Worm (Caenorhabditis elegans) whole organism, L3 larva: ENCODE data around the gene tsn-1.
A peak's percentile ranks its signal among the peaks of the same experiment; 100 is the strongest.

Experiments
- R02D3.7 ChIP-seq: fragments of 150-350 bp; optimal IDR thresholded peaks from 2 replicates; lab custom pipeline; 2014; ENCODE audit warnings: missing biosample characterization, missing genetic modification characterization
- ZK546.5 ChIP-seq: sonication (generic microtip); optimal IDR thresholded peaks from 2 replicates; lab custom pipeline; 2017; ENCODE audit warnings: missing biosample characterization, missing genetic modification characterization
- aly-2 ChIP-seq: fragments of 150-350 bp; optimal IDR thresholded peaks from 2 replicates; lab custom pipeline; 2014; ENCODE audit warnings: missing biosample characterization, missing genetic modification characterization
- ama-1 ChIP-seq: fragments of 150-350 bp; optimal IDR thresholded peaks from 2 replicates; lab custom pipeline; 2018
- ceh-28 ChIP-seq: fragments of 150-350 bp; optimal IDR thresholded peaks from 2 replicates; lab custom pipeline; 2014; ENCODE audit warnings: missing biosample characterization, missing genetic modification reagents, missing genetic modification characterization
- ceh-82 ChIP-seq: fragments of 150-350 bp; optimal IDR thresholded peaks from 2 replicates; lab custom pipeline; 2014; ENCODE audit warnings: missing biosample characterization, missing genetic modification characterization
- ceh-9 ChIP-seq: sonication (generic microtip); optimal IDR thresholded peaks from 2 replicates; lab custom pipeline; 2018; ENCODE audit warnings: missing biosample characterization, missing genetic modification characterization
- daf-12 ChIP-seq: fragments of 150-350 bp; optimal IDR thresholded peaks from 2 replicates; lab custom pipeline; 2014; ENCODE audit warnings: missing biosample characterization, missing genetic modification reagents, missing genetic modification characterization
- egl-27 ChIP-seq: sonication (generic microtip); optimal IDR thresholded peaks from 4 replicates; lab custom pipeline; 2017; ENCODE audit warnings: missing biosample characterization, missing genetic modification reagents, missing genetic modification characterization
- elt-3 ChIP-seq, 3 experiments: fragments of 150-350 bp in 1 of 3; sonication (generic microtip) in 2 of 3; optimal IDR thresholded peaks; 2 replicates in 2 of 3; 4 replicates in 1 of 3; lab custom pipeline; 2014 to 2017; ENCODE audit warnings: missing biosample characterization in 3 of 3, missing genetic modification characterization in 3 of 3
- fkh-10 ChIP-seq: sonication (generic microtip); optimal IDR thresholded peaks from 2 replicates; lab custom pipeline; 2017; ENCODE audit warnings: missing biosample characterization, missing genetic modification reagents, missing genetic modification characterization
- fkh-2 ChIP-seq: fragments of 150-350 bp; optimal IDR thresholded peaks from 2 replicates; lab custom pipeline; 2014; ENCODE audit warnings: missing biosample characterization, missing genetic modification reagents, missing genetic modification characterization
- fos-1 ChIP-seq: fragments of 150-350 bp; optimal IDR thresholded peaks from 2 replicates; lab custom pipeline; 2014; ENCODE audit warnings: missing biosample characterization, missing genetic modification characterization
- hmg-11 ChIP-seq: sonication (generic microtip); optimal IDR thresholded peaks from 2 replicates; lab custom pipeline; 2016; ENCODE audit warnings: missing genetic modification characterization, missing compliant biosample characterization
- jun-1 ChIP-seq: fragments of 150-350 bp; optimal IDR thresholded peaks from 2 replicates; lab custom pipeline; 2014; ENCODE audit warnings: missing biosample characterization, missing genetic modification reagents, missing genetic modification characterization
- lin-15B ChIP-seq: fragments of 150-350 bp; optimal IDR thresholded peaks from 2 replicates; lab custom pipeline; 2014; ENCODE audit warnings: missing biosample characterization, missing genetic modification characterization
- lin-39 ChIP-seq: fragments of 150-350 bp; optimal IDR thresholded peaks from 2 replicates; lab custom pipeline; 2018; ENCODE audit warnings: missing biosample characterization, missing genetic modification reagents, missing genetic modification characterization
- lsy-12 ChIP-seq: sonication (generic microtip); optimal IDR thresholded peaks from 2 replicates; lab custom pipeline; 2016; ENCODE audit warnings: mild to moderate bottlenecking, missing genetic modification characterization, missing compliant biosample characterization
- mdl-1 ChIP-seq: fragments of 150-350 bp; optimal IDR thresholded peaks from 2 replicates; lab custom pipeline; 2014; ENCODE audit warnings: missing biosample characterization, missing genetic modification characterization
- mml-1 ChIP-seq: fragments of 150-350 bp; sonication (generic microtip); optimal IDR thresholded peaks from 3 replicates; lab custom pipeline; 2014; ENCODE audit warnings: missing biosample characterization, missing genetic modification characterization
- nfya-1 ChIP-seq: sonication (generic microtip); optimal IDR thresholded peaks from 2 replicates; lab custom pipeline; 2017; ENCODE audit warnings: missing genetic modification characterization, mild to moderate bottlenecking, missing compliant biosample characterization, antibody characterized with exemption, moderate library complexity; ENCODE audit not compliant: insufficient read depth
- nhr-23 ChIP-seq: fragments of 150-350 bp; optimal IDR thresholded peaks from 2 replicates; lab custom pipeline; 2014; ENCODE audit warnings: missing biosample characterization, missing genetic modification reagents, missing genetic modification characterization
- nhr-25 ChIP-seq: sonication (generic microtip); optimal IDR thresholded peaks from 2 replicates; lab custom pipeline; 2017; ENCODE audit warnings: missing biosample characterization, missing genetic modification characterization
- nhr-28 ChIP-seq: fragments of 150-350 bp; optimal IDR thresholded peaks from 2 replicates; lab custom pipeline; 2014; ENCODE audit warnings: missing biosample characterization, missing genetic modification characterization
- nhr-43 ChIP-seq: sonication (generic microtip); optimal IDR thresholded peaks from 2 replicates; lab custom pipeline; 2016; ENCODE audit warnings: mild to moderate bottlenecking, missing genetic modification characterization, missing compliant biosample characterization; ENCODE audit not compliant: poor library complexity, severe bottlenecking
- nhr-67 ChIP-seq: fragments of 150-350 bp; optimal IDR thresholded peaks from 2 replicates; lab custom pipeline; 2014; ENCODE audit warnings: missing biosample characterization, missing genetic modification characterization
- nhr-76 ChIP-seq: fragments of 150-350 bp; sonication (generic microtip); optimal IDR thresholded peaks from 5 replicates; lab custom pipeline; 2014; ENCODE audit warnings: missing biosample characterization, missing genetic modification characterization
- nhr-77 ChIP-seq: fragments of 150-350 bp; optimal IDR thresholded peaks from 2 replicates; lab custom pipeline; 2014; ENCODE audit warnings: missing biosample characterization, missing genetic modification characterization
- pha-4 ChIP-seq: fragments of 150-350 bp; optimal IDR thresholded peaks from 2 replicates; lab custom pipeline; 2014; ENCODE audit warnings: missing biosample characterization, missing genetic modification reagents, missing genetic modification characterization
- pqm-1 ChIP-seq: fragments of 150-350 bp; optimal IDR thresholded peaks from 2 replicates; lab custom pipeline; 2017; ENCODE audit warnings: missing biosample characterization, missing genetic modification characterization, inconsistent platforms
- sea-2 ChIP-seq: fragments of 150-350 bp; sonication (generic microtip); optimal IDR thresholded peaks from 4 replicates; lab custom pipeline; 2014; ENCODE audit warnings: missing biosample characterization, missing genetic modification reagents, missing genetic modification characterization
- skn-1 ChIP-seq: fragments of 150-350 bp; optimal IDR thresholded peaks from 2 replicates; lab custom pipeline; 2014; ENCODE audit warnings: missing biosample characterization, missing genetic modification characterization
- snpc-4 ChIP-seq: fragments of 150-350 bp; optimal IDR thresholded peaks from 2 replicates; lab custom pipeline; 2014; ENCODE audit warnings: missing biosample characterization, missing genetic modification characterization
- tbx-2 ChIP-seq: sonication (generic microtip); optimal IDR thresholded peaks from 2 replicates; lab custom pipeline; 2016; ENCODE audit warnings: mild to moderate bottlenecking, missing genetic modification characterization, missing compliant biosample characterization
- unc-39 ChIP-seq: sonication (generic microtip); optimal IDR thresholded peaks from 4 replicates; lab custom pipeline; 2017; ENCODE audit warnings: missing biosample characterization, missing genetic modification characterization
- unc-62 ChIP-seq: fragments of 150-350 bp; sonication (generic microtip); optimal IDR thresholded peaks from 4 replicates; lab custom pipeline; 2014; ENCODE audit warnings: missing biosample characterization, missing genetic modification reagents, missing genetic modification characterization
- zag-1 ChIP-seq: fragments of 150-350 bp; optimal IDR thresholded peaks from 2 replicates; lab custom pipeline; 2014; ENCODE audit warnings: missing biosample characterization, missing genetic modification characterization
- ztf-4 ChIP-seq: fragments of 150-350 bp; optimal IDR thresholded peaks from 2 replicates; lab custom pipeline; 2014; ENCODE audit warnings: missing biosample characterization, missing genetic modification characterization

tsn-1 gene

ce11 chrII:4747697-4748096 is 41.1 kb downstream of the tsn-1 start:
- no peak for TF ChIP-seq nhr-28
- TF ChIP-seq nhr-23 (tag; lab: Kevin White, UChicago), result no peak
- TF ChIP-seq nfya-1 (tag; lab: Kevin White, UChicago), result no peak
- TF ChIP-seq hmg-11 (tag; lab: Kevin White, UChicago), result no peak
- TF ChIP-seq egl-27 (tag; lab: Kevin White, UChicago), result no peak
- no peak for TF ChIP-seq nhr-76 (tag; lab: Kevin White, UChicago)
- TF ChIP-seq ceh-28, result no peak
- no peak for TF ChIP-seq zag-1 (tag; lab: Kevin White, UChicago)
- no peak for TF ChIP-seq lsy-12 (tag; lab: Kevin White, UChicago)
- no peak for TF ChIP-seq pha-4 (tag; lab: Kevin White, UChicago)
- TF ChIP-seq sea-2 (GFP tag; lab: Kevin White, UChicago), result no peak
- TF ChIP-seq jun-1 (tag; lab: Kevin White, UChicago), result no peak
- peak; percentile 66 for TF ChIP-seq nhr-25
- TF ChIP-seq ama-1 (lab: Kevin White, UChicago), result peak; percentile 23
- no peak for TF ChIP-seq snpc-4 (tag; lab: Kevin White, UChicago)
- TF ChIP-seq fos-1, result no peak
- TF ChIP-seq pqm-1, result no peak
- no peak for TF ChIP-seq nhr-77 (tag; lab: Kevin White, UChicago)
- TF ChIP-seq aly-2, result no peak
- TF ChIP-seq nhr-67 (tag; lab: Kevin White, UChicago), result no peak
- no peak for TF ChIP-seq ceh-82 (tag; lab: Kevin White, UChicago)
- TF ChIP-seq fkh-2 (tag; lab: Kevin White, UChicago), result no peak
- no peak for TF ChIP-seq ceh-9 (tag; lab: Kevin White, UChicago)
- no peak for TF ChIP-seq skn-1 (tag; lab: Kevin White, UChicago)
- peak; percentile 12 for TF ChIP-seq nhr-43 (tag; lab: Kevin White, UChicago)
- TF ChIP-seq mdl-1 (tag; lab: Kevin White, UChicago), result no peak

- no peak for TF ChIP-seq sea-2 (GFP tag; lab: Kevin White, UChicago)
- no peak for TF ChIP-seq snpc-4 (tag; lab: Kevin White, UChicago)
- no peak for TF ChIP-seq fos-1
- TF ChIP-seq fkh-2 (tag; lab: Kevin White, UChicago), result no peak
- peak; percentile 6 for TF ChIP-seq ztf-4 (tag; lab: Kevin White, UChicago)
- peak; percentile 68 for TF ChIP-seq nhr-25
- no peak for TF ChIP-seq tbx-2 (tag; lab: Kevin White, UChicago)
- peak; percentile 57 for TF ChIP-seq nhr-43 (tag; lab: Kevin White, UChicago)
- no peak for TF ChIP-seq R02D3.7 (tag; lab: Kevin White, UChicago)
- TF ChIP-seq unc-62, result no peak
- TF ChIP-seq pha-4 (tag; lab: Kevin White, UChicago), result no peak
- no peak for TF ChIP-seq ZK546.5 (tag; lab: Kevin White, UChicago)
- TF ChIP-seq nfya-1 (tag; lab: Kevin White, UChicago), result no peak
- TF ChIP-seq mml-1 (tag; lab: Kevin White, UChicago), result no peak
- no peak for TF ChIP-seq egl-27 (tag; lab: Kevin White, UChicago)
- no peak for TF ChIP-seq nhr-77 (tag; lab: Kevin White, UChicago)
- TF ChIP-seq unc-39 (tag; lab: Kevin White, UChicago), result no peak
- no peak for TF ChIP-seq nhr-23 (tag; lab: Kevin White, UChicago)
- no peak for TF ChIP-seq daf-12
- TF ChIP-seq fkh-10 (GFP tag; lab: Kevin White, UChicago), result no peak
- TF ChIP-seq lin-15B (tag; lab: Kevin White, UChicago), result no peak
- TF ChIP-seq lsy-12 (tag; lab: Kevin White, UChicago), result peak; percentile 54
- TF ChIP-seq aly-2, result no peak
- TF ChIP-seq zag-1 (tag; lab: Kevin White, UChicago), result no peak
- TF ChIP-seq lin-39, result no peak
- no peak for TF ChIP-seq ceh-82 (tag; lab: Kevin White, UChicago)
- no peak for TF ChIP-seq ceh-28
- no peak for TF ChIP-seq pqm-1
Measured at ce11 chrII:4748374-4748773, 41.8 kb downstream of the tsn-1 start.

DNA sequence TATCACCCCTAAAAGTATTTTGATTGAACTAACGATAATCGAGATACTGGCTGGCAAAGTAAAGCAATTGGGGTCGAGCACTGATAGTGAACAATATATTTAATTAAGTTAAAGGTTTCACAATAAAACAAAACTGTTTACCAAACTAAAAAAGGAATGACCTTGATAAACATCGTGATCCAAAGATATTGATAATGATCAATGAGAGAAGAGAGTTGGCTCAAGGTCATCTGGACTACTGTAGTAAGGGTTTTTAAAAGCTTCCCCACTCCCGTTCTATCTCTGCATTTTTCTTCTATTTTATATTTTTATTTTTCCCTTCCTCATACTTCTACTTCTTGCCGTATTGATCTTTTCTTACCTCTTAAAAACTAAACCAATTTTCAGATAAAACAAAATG is 43.0 kb downstream of the tsn-1 start, which contains the start of gene F41C3.2:
F41C3.2 (plus strand) TSS at position 388 of the 400 bp plus-strand sequence.
- TF ChIP-seq nhr-25 (peak; percentile 46), elt-3 (tag; optimal IDR thresholded peaks at IDR 0.05; lab: Kevin White, UChicago) (peak in 1 of 3 experiments; percentile 2), unc-39 (tag; lab: Kevin White, UChicago) (no peak)
